Fruit fly (Drosophila melanogaster) whole organism, adult: ENCODE results near the gene cert.

Source experiments
- CG11617 ChIP-seq: fragments of 200-800 bp; sonication (Bioruptor generic); optimal IDR thresholded peaks from 2 replicates; lab custom pipeline; 2017; ENCODE audit warnings: mild to moderate bottlenecking, missing biosample characterization, missing genetic modification reagents, missing genetic modification characterization
- CG12768 ChIP-seq: fragments of 200-800 bp; sonication (Bioruptor generic); optimal IDR thresholded peaks from 2 replicates; lab custom pipeline; 2017; ENCODE audit warnings: missing biosample characterization, missing genetic modification characterization, mild to moderate bottlenecking, moderate library complexity, missing genetic modification reagents
- CG14711 ChIP-seq: fragments of 200-800 bp; sonication (Bioruptor generic); optimal IDR thresholded peaks from 2 replicates; lab custom pipeline; 2018; ENCODE audit warnings: missing biosample characterization, mild to moderate bottlenecking, missing genetic modification characterization, moderate library complexity
- CG1620 ChIP-seq: fragments of 200-800 bp; sonication (Bioruptor generic); optimal IDR thresholded peaks from 2 replicates; lab custom pipeline; 2016; ENCODE audit warnings: missing biosample characterization, missing genetic modification characterization
- CG33017 ChIP-seq: fragments of 200-800 bp; sonication (Bioruptor generic); optimal IDR thresholded peaks from 2 replicates; lab custom pipeline; 2018; ENCODE audit warnings: missing biosample characterization, mild to moderate bottlenecking, missing genetic modification characterization, moderate library complexity
- CG5204 ChIP-seq: fragments of 200-800 bp; sonication (Bioruptor generic); optimal IDR thresholded peaks from 2 replicates; lab custom pipeline; 2016; ENCODE audit warnings: missing biosample characterization, missing genetic modification characterization
- CG7045 ChIP-seq: fragments of 200-800 bp; sonication (Bioruptor generic); optimal IDR thresholded peaks from 2 replicates; lab custom pipeline; 2017; ENCODE audit warnings: missing biosample characterization, mild to moderate bottlenecking, missing genetic modification characterization
- CG7101 ChIP-seq: fragments of 200-800 bp; sonication (Bioruptor generic); optimal IDR thresholded peaks from 2 replicates; lab custom pipeline; 2018; ENCODE audit warnings: missing biosample characterization, mild to moderate bottlenecking, missing genetic modification characterization, moderate library complexity
- Clk ChIP-seq: fragments of 200-800 bp; sonication (Bioruptor generic); optimal IDR thresholded peaks from 2 replicates; lab custom pipeline; 2017; ENCODE audit warnings: missing biosample characterization, missing genetic modification characterization
- Crg-1 ChIP-seq: fragments of 200-800 bp; sonication (Bioruptor generic); optimal IDR thresholded peaks from 2 replicates; lab custom pipeline; 2016; ENCODE audit warnings: missing biosample characterization, missing genetic modification characterization
- Hr96 ChIP-seq: fragments of 200-800 bp; sonication (Bioruptor generic); optimal IDR thresholded peaks from 2 replicates; lab custom pipeline; 2016; ENCODE audit warnings: missing biosample characterization, missing genetic modification characterization
- Mnt ChIP-seq: fragments of 200-800 bp; sonication (Bioruptor generic); optimal IDR thresholded peaks from 2 replicates; lab custom pipeline; 2016; ENCODE audit warnings: missing biosample characterization, mild to moderate bottlenecking, missing genetic modification characterization
- bab1 ChIP-seq: fragments of 200-800 bp; sonication (Bioruptor generic); optimal IDR thresholded peaks from 3 replicates; lab custom pipeline; 2019; ENCODE audit warnings: missing biosample characterization, mild to moderate bottlenecking, missing genetic modification characterization, moderate library complexity
- cic ChIP-seq: fragments of 200-800 bp; sonication (Bioruptor generic); optimal IDR thresholded peaks from 2 replicates; lab custom pipeline; 2017; ENCODE audit warnings: missing biosample characterization, mild to moderate bottlenecking, missing genetic modification characterization, moderate library complexity
- cnc ChIP-seq, 2 experiments: fragments of >200 bp; optimal IDR thresholded peaks; 2 replicates each; lab custom pipeline; 2017
- kay ChIP-seq: fragments of 200-800 bp; sonication (Bioruptor generic); peaks from one replicate; lab custom pipeline; 2016; ENCODE audit warnings: missing biosample characterization, missing genetic modification characterization, borderline replicate concordance
- ovo ChIP-seq: fragments of 200-800 bp; sonication (Bioruptor generic); optimal IDR thresholded peaks from 2 replicates; lab custom pipeline; 2016; ENCODE audit warnings: missing biosample characterization, missing genetic modification characterization
- pad ChIP-seq: fragments of 200-800 bp; sonication (Bioruptor generic); optimal IDR thresholded peaks from 3 replicates; lab custom pipeline; 2017; ENCODE audit warnings: missing biosample characterization, missing genetic modification characterization, mild to moderate bottlenecking, moderate library complexity, missing genetic modification reagents
- tj ChIP-seq: fragments of 200-800 bp; sonication (Bioruptor generic); optimal IDR thresholded peaks from 3 replicates; lab custom pipeline; 2017; ENCODE audit warnings: missing biosample characterization, mild to moderate bottlenecking, missing genetic modification characterization, moderate library complexity
- toe ChIP-seq: fragments of 200-800 bp; sonication (Bioruptor generic); optimal IDR thresholded peaks from 2 replicates; lab custom pipeline; 2016; ENCODE audit warnings: missing biosample characterization, missing genetic modification characterization

cert gene

dm6 chr3L:8288396-8288795, 1.3 kb downstream of the cert start:
- TF ChIP-seq Mnt (GFP tag; lab: Kevin White, UChicago) (no peak), toe (GFP tag; lab: Kevin White, UChicago) (no peak), Clk (GFP tag; lab: Kevin White, UChicago) (no peak), CG11617 (GFP tag; lab: Kevin White, UChicago) (no peak), bab1 (no peak), Crg-1 (GFP tag; lab: Kevin White, UChicago) (no peak), ovo (no peak), CG5204 (GFP tag; lab: Kevin White, UChicago) (no peak), CG7101 (tag; lab: Kevin White, UChicago) (no peak), Hr96 (no peak), cnc (optimal IDR thresholded peaks at IDR 0.05; lab: Kevin White, UChicago) (no peak), CG1620 (GFP tag; lab: Kevin White, UChicago) (no peak), tj (no peak), CG12768 (no peak), CG7045 (no peak), CG14711 (tag; lab: Kevin White, UChicago) (no peak), CG33017 (tag; lab: Kevin White, UChicago) (no peak), kay (GFP tag; lab: Kevin White, UChicago) (no peak), pad (no peak), cic (GFP tag; lab: Kevin White, UChicago) (no peak)

DNA sequence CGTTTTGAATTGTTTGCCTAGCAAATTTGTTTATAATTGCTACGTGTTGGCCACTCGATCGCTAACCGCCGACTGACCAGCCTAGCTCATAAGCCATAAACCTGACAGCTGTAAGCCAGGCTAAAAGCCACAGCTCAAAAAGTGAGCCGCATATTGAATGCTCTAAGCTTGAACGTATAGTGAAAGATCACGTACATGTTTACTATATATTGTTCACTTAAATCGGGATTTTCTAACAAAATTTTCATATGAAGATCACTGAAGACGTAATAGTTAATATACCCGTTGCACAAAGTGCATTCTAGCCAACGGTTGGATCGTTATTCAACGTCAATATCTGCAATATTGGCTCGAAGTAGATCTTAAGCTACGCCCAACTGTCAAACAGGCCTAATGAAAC, 3.3 kb downstream of the cert start:
- no peak for TF ChIP-seq toe (GFP tag; lab: Kevin White, UChicago)
- TF ChIP-seq Hr96, result no peak
- TF ChIP-seq Crg-1 (GFP tag; lab: Kevin White, UChicago), result no peak
- no peak for TF ChIP-seq ovo
- TF ChIP-seq kay (GFP tag; lab: Kevin White, UChicago), result no peak
- no peak for TF ChIP-seq CG33017 (tag; lab: Kevin White, UChicago)
- no peak for TF ChIP-seq CG1620 (GFP tag; lab: Kevin White, UChicago)
- TF ChIP-seq CG7101 (tag; lab: Kevin White, UChicago), result no peak
- no peak for TF ChIP-seq cnc (optimal IDR thresholded peaks at IDR 0.05; lab: Kevin White, UChicago)
- no peak for TF ChIP-seq CG11617 (GFP tag; lab: Kevin White, UChicago)
- no peak for TF ChIP-seq CG14711 (tag; lab: Kevin White, UChicago)

dm6 chr3L:8285773-8286172, 3.9 kb downstream of the cert start:
- no peak for TF ChIP-seq CG14711 (tag; lab: Kevin White, UChicago)
- no peak for TF ChIP-seq cnc (optimal IDR thresholded peaks at IDR 0.05; lab: Kevin White, UChicago)
- no peak for TF ChIP-seq pad
- TF ChIP-seq Hr96, result no peak
- TF ChIP-seq CG11617 (GFP tag; lab: Kevin White, UChicago), result no peak
- TF ChIP-seq CG1620 (GFP tag; lab: Kevin White, UChicago), result no peak
- TF ChIP-seq toe (GFP tag; lab: Kevin White, UChicago), result no peak
- no peak for TF ChIP-seq ovo
- no peak for TF ChIP-seq Mnt (GFP tag; lab: Kevin White, UChicago)
- no peak for TF ChIP-seq CG7045
- TF ChIP-seq CG12768, result no peak
- TF ChIP-seq cic (GFP tag; lab: Kevin White, UChicago), result no peak
- TF ChIP-seq Clk (GFP tag; lab: Kevin White, UChicago), result no peak

DNA sequence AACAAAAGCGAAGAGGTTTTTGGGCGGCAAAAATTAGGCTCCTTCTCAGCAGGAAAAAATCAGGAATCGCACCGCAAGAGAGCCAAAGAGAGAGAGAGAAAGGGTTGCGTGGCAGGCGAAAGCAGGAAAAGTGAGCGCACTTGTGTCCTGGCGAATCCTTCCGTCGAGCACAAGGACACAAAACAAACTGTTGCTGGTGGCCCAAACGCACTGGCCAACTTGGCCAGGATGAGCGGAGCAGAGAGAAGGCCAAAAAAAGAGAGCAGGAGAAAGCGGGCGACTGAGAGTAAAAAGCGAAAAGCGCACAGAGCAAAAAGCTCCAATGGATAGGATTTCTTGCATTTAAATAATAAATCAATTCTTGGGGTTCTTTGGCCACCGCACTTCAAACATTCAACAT, 4.4 kb downstream of the cert start:
- no peak for TF ChIP-seq CG14711 (tag; lab: Kevin White, UChicago)
- no peak for TF ChIP-seq pad
- no peak for TF ChIP-seq CG7101 (tag; lab: Kevin White, UChicago)
- TF ChIP-seq Hr96, result no peak
- TF ChIP-seq ovo, result no peak
- no peak for TF ChIP-seq Crg-1 (GFP tag; lab: Kevin White, UChicago)
- no peak for TF ChIP-seq cnc (optimal IDR thresholded peaks at IDR 0.05; lab: Kevin White, UChicago)
- no peak for TF ChIP-seq cic (GFP tag; lab: Kevin White, UChicago)
- TF ChIP-seq CG33017 (tag; lab: Kevin White, UChicago), result no peak
- no peak for TF ChIP-seq CG5204 (GFP tag; lab: Kevin White, UChicago)
- no peak for TF ChIP-seq tj
- TF ChIP-seq bab1, result no peak
- no peak for TF ChIP-seq Clk (GFP tag; lab: Kevin White, UChicago)
- no peak for TF ChIP-seq CG1620 (GFP tag; lab: Kevin White, UChicago)
- no peak for TF ChIP-seq CG7045
- TF ChIP-seq CG12768, result no peak
- no peak for TF ChIP-seq Mnt (GFP tag; lab: Kevin White, UChicago)

dm6 chr3L:8284651-8285050, 5.0 kb downstream of the cert start:
- TF ChIP-seq Crg-1 (GFP tag; lab: Kevin White, UChicago) (no peak), kay (GFP tag; lab: Kevin White, UChicago) (no peak), CG33017 (tag; lab: Kevin White, UChicago) (no peak), Clk (GFP tag; lab: Kevin White, UChicago) (no peak), cnc (optimal IDR thresholded peaks at IDR 0.05; lab: Kevin White, UChicago) (no peak), Hr96 (no peak), CG11617 (GFP tag; lab: Kevin White, UChicago) (no peak), CG1620 (GFP tag; lab: Kevin White, UChicago) (no peak), toe (GFP tag; lab: Kevin White, UChicago) (no peak), CG7045 (no peak), pad (no peak), cic (GFP tag; lab: Kevin White, UChicago) (no peak), bab1 (no peak)

DNA sequence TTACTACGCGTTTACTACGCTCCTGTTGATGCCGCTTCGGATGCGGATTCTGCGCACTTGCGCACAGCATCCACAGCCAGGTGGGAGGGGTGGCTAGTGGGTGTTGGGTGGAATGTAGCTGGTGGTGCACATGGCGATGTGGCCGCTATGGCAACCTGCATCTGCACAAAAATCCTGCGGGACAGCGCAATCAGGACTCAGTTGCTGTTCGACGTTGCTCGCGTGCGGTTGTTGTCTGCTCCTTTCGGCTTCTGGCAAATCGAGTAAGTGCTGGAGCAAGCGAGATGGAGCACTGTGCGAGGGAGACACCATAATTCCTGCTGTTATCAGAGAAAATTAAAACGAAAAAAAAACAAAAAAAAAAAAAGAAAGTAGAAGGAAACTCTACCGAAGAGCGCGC, 48.7 kb downstream of the cert start:
- TF ChIP-seq CG7045 (peak; percentile 29), Mnt (GFP tag; lab: Kevin White, UChicago) (peak; percentile 29), CG12768 (no peak), ovo (no peak), toe (GFP tag; lab: Kevin White, UChicago) (peak; percentile 23), CG14711 (tag; lab: Kevin White, UChicago) (no peak), CG5204 (GFP tag; lab: Kevin White, UChicago) (no peak), cnc (optimal IDR thresholded peaks at IDR 0.05; lab: Kevin White, UChicago) (no peak), CG1620 (GFP tag; lab: Kevin White, UChicago) (no peak), kay (GFP tag; lab: Kevin White, UChicago) (no peak), Crg-1 (GFP tag; lab: Kevin White, UChicago) (no peak), CG33017 (tag; lab: Kevin White, UChicago) (no peak), cic (GFP tag; lab: Kevin White, UChicago) (peak; percentile 55), CG11617 (GFP tag; lab: Kevin White, UChicago) (no peak), CG7101 (tag; lab: Kevin White, UChicago) (no peak), bab1 (no peak), Hr96 (no peak), tj (no peak), pad (no peak), Clk (GFP tag; lab: Kevin White, UChicago) (no peak)
